Fruit fly (Drosophila melanogaster): Measurements from ENCODE around the gene ctp.

- TF ChIP-seq GATAd (GFP tag; optimal IDR thresholded peaks at IDR 0.05): peak; percentile 19
- TF ChIP-seq CG32264 (GFP tag; optimal IDR thresholded peaks at IDR 0.05): peak; percentile 68
- TF ChIP-seq sv (GFP tag; optimal IDR thresholded peaks at IDR 0.05): peak; percentile 69
- no peak for TF ChIP-seq Hr78 (GFP tag; optimal IDR thresholded peaks at IDR 0.05)
- peak; percentile 89 for TF ChIP-seq ey (GFP tag; optimal IDR thresholded peaks at IDR 0.05)
- TF ChIP-seq dsf (GFP tag; optimal IDR thresholded peaks at IDR 0.05; ENCODE audit: borderline replicate concordance): peak; percentile 69
- peak; percentile 24 to 36 for TF ChIP-seq dl (GFP tag; optimal IDR thresholded peaks at IDR 0.05; ENCODE audit: insufficient read depth in 1 of 2, partially characterized antibody in 2 of 2)
- peak; percentile 54 for TF ChIP-seq Dif (GFP tag; optimal IDR thresholded peaks at IDR 0.05; ENCODE audit: partially characterized antibody)
- TF ChIP-seq h (GFP tag; optimal IDR thresholded peaks at IDR 0.05): peak; percentile 89
- TF ChIP-seq usp (GFP tag; optimal IDR thresholded peaks at IDR 0.05): no peak
- no peak for TF ChIP-seq Abd-B (GFP tag; optimal IDR thresholded peaks at IDR 0.05)
- TF ChIP-seq Dfd (GFP tag; optimal IDR thresholded peaks at IDR 0.05): no peak
- TF ChIP-seq tai (GFP tag; optimal IDR thresholded peaks at IDR 0.05): peak; percentile 88
Observed at dm6 chrX:4684444-4684924, 3.1 kb upstream of the ctp start.
